Fruit fly (Drosophila melanogaster) whole organism, embryonic: ENCODE results near the gene p115.

ENCODE experiments used
- Ada2b ChIP-seq: fragments of 200-800 bp; sonication (Bioruptor generic); IDR thresholded peaks from 2 replicates; pipeline ENCODE4 v1.3.6; 2022; ENCODE audit warnings: missing biosample characterization, missing genetic modification characterization
- BEAF-32 ChIP-seq: fragments of 200-800 bp; sonication (Bioruptor generic); optimal IDR thresholded peaks from 3 replicates; lab custom pipeline; 2017; ENCODE audit warnings: missing biosample characterization, missing genetic modification characterization, mild to moderate bottlenecking, moderate library complexity, missing genetic modification reagents
- Bteb2 ChIP-seq: fragments of 200-800 bp; sonication (Bioruptor generic); optimal IDR thresholded peaks from 2 replicates; lab custom pipeline; 2016; ENCODE audit warnings: missing biosample characterization, missing genetic modification characterization
- CG10431 ChIP-seq: fragments of 200-800 bp; sonication (Bioruptor generic); optimal IDR thresholded peaks from 3 replicates; lab custom pipeline; 2018; ENCODE audit warnings: missing biosample characterization, mild to moderate bottlenecking, missing genetic modification characterization
- CG11456 ChIP-seq: fragments of 200-800 bp; sonication (Bioruptor generic); IDR thresholded peaks from 3 replicates; pipeline ENCODE4 v1.3.6; 2022; ENCODE audit warnings: missing biosample characterization, missing genetic modification characterization
- CG11560 ChIP-seq: fragments of 200-800 bp; sonication (Bioruptor generic); IDR thresholded peaks from 3 replicates; pipeline ENCODE4 v1.3.6; 2022; ENCODE audit warnings: missing biosample characterization, missing genetic modification characterization
- CG12104 ChIP-seq: fragments of 200-800 bp; sonication (Bioruptor generic); optimal IDR thresholded peaks from 3 replicates; lab custom pipeline; 2016; ENCODE audit warnings: missing biosample characterization, missing genetic modification characterization
- CG12155 ChIP-seq: fragments of 200-800 bp; sonication (Bioruptor generic); optimal IDR thresholded peaks from 3 replicates; lab custom pipeline; 2016; ENCODE audit warnings: missing biosample characterization, missing genetic modification characterization
- CG1233 ChIP-seq: fragments of 200-800 bp; sonication (Bioruptor generic); optimal IDR thresholded peaks from 4 replicates; lab custom pipeline; 2018; ENCODE audit warnings: missing biosample characterization, mild to moderate bottlenecking, missing genetic modification characterization
- CG14710 ChIP-seq: fragments of 200-800 bp; sonication (Bioruptor generic); optimal IDR thresholded peaks from 3 replicates; lab custom pipeline; 2019; ENCODE audit warnings: missing biosample characterization, mild to moderate bottlenecking, missing genetic modification characterization, moderate library complexity
- CG14860 ChIP-seq: fragments of 200-800 bp; sonication (Bioruptor generic); IDR thresholded peaks from 3 replicates; pipeline ENCODE4 v1.3.6; 2022; ENCODE audit warnings: missing biosample characterization, missing genetic modification characterization; ENCODE audit not compliant: partially characterized antibody
- CG15011 ChIP-seq: fragments of 200-800 bp; sonication (Bioruptor generic); optimal IDR thresholded peaks from 3 replicates; lab custom pipeline; 2018; ENCODE audit warnings: missing biosample characterization, mild to moderate bottlenecking, missing genetic modification characterization
- CG15514 ChIP-seq: fragments of 200-800 bp; sonication (Bioruptor generic); optimal IDR thresholded peaks from 3 replicates; lab custom pipeline; 2017; ENCODE audit warnings: missing biosample characterization, missing genetic modification characterization, mild to moderate bottlenecking, moderate library complexity, missing genetic modification reagents
- CG16815 ChIP-seq: fragments of 200-800 bp; sonication (Bioruptor generic); optimal IDR thresholded peaks from 3 replicates; lab custom pipeline; 2017; ENCODE audit warnings: missing biosample characterization, mild to moderate bottlenecking, missing genetic modification characterization
- CG17612 ChIP-seq: fragments of 200-800 bp; sonication (Bioruptor generic); IDR thresholded peaks from 2 replicates; pipeline ENCODE4 v1.3.6; 2022; ENCODE audit warnings: missing biosample characterization, missing genetic modification characterization
- CG18764 ChIP-seq: fragments of 200-800 bp; sonication (Bioruptor generic); optimal IDR thresholded peaks from 3 replicates; lab custom pipeline; 2016; ENCODE audit warnings: missing biosample characterization, missing genetic modification characterization
- CG3065 ChIP-seq: fragments of 200-800 bp; sonication (Bioruptor generic); optimal IDR thresholded peaks from 2 replicates; lab custom pipeline; 2016; ENCODE audit warnings: missing biosample characterization, missing genetic modification characterization
- CG43689 ChIP-seq: fragments of 200-800 bp; sonication (Bioruptor generic); IDR thresholded peaks from 2 replicates; pipeline ENCODE4 v1.3.6; 2022; ENCODE audit warnings: missing biosample characterization, missing genetic modification characterization
- CG6654 ChIP-seq: fragments of 200-800 bp; sonication (Bioruptor generic); optimal IDR thresholded peaks from 2 replicates; lab custom pipeline; 2017; ENCODE audit warnings: missing biosample characterization, mild to moderate bottlenecking, missing genetic modification characterization
- CG7372 ChIP-seq: fragments of 200-800 bp; sonication (Bioruptor generic); IDR thresholded peaks from 2 replicates; pipeline ENCODE4 v1.3.6; 2022; ENCODE audit warnings: missing biosample characterization, missing genetic modification characterization
- CG9727 ChIP-seq: fragments of 200-800 bp; sonication (Bioruptor generic); optimal IDR thresholded peaks from 3 replicates; lab custom pipeline; 2017; ENCODE audit warnings: missing biosample characterization, mild to moderate bottlenecking, missing genetic modification characterization
- CTCF ChIP-seq: fragments of 200-800 bp; sonication (Bioruptor generic); optimal IDR thresholded peaks from 2 replicates; lab custom pipeline; 2017; ENCODE audit warnings: missing biosample characterization, mild to moderate bottlenecking, missing genetic modification characterization, moderate library complexity
- Chrac-16 ChIP-seq: fragments of 200-800 bp; sonication (Bioruptor generic); optimal IDR thresholded peaks from 3 replicates; lab custom pipeline; 2016; ENCODE audit warnings: missing biosample characterization, missing genetic modification characterization
- Dfd ChIP-seq, 2 experiments: fragments of >200 bp; optimal IDR thresholded peaks; 2 replicates each; lab custom pipeline; 2017; ENCODE audit warnings: missing biosample characterization in 2 of 2, missing genetic modification characterization in 2 of 2
- Ets97D ChIP-seq: fragments of 200-800 bp; sonication (Bioruptor generic); optimal IDR thresholded peaks from 3 replicates; lab custom pipeline; 2016; ENCODE audit warnings: missing biosample characterization, missing genetic modification characterization
- Fer2 ChIP-seq: fragments of 200-800 bp; sonication (Bioruptor generic); optimal IDR thresholded peaks from 2 replicates; lab custom pipeline; 2018; ENCODE audit warnings: missing biosample characterization, mild to moderate bottlenecking, missing genetic modification characterization, moderate library complexity
- Max ChIP-seq: fragments of 200-800 bp; sonication (Bioruptor generic); optimal IDR thresholded peaks from 2 replicates; lab custom pipeline; 2016; ENCODE audit warnings: missing biosample characterization, mild to moderate bottlenecking, missing genetic modification characterization
- NC2β ChIP-seq: fragments of 200-800 bp; sonication (Bioruptor generic); optimal IDR thresholded peaks from 2 replicates; lab custom pipeline; 2016; ENCODE audit warnings: missing biosample characterization, missing genetic modification characterization
- NK7.1 ChIP-seq: fragments of 200-800 bp; sonication (Bioruptor generic); optimal IDR thresholded peaks from 3 replicates; lab custom pipeline; 2016; ENCODE audit warnings: missing biosample characterization, missing genetic modification characterization
- Neu2 ChIP-seq: fragments of 200-800 bp; sonication (Bioruptor generic); optimal IDR thresholded peaks from 3 replicates; lab custom pipeline; 2016; ENCODE audit warnings: missing biosample characterization, missing genetic modification characterization, borderline replicate concordance
- Pdp1 ChIP-seq, 2 experiments: fragments of 200-800 bp; sonication (Bioruptor generic); optimal IDR thresholded peaks; 3 replicates each; lab custom pipeline; 2016; ENCODE audit warnings: missing biosample characterization in 2 of 2, missing genetic modification characterization in 2 of 2, mild to moderate bottlenecking in 1 of 2, moderate library complexity in 1 of 2
- Scr ChIP-seq: fragments of 200-800 bp; sonication (Bioruptor generic); IDR thresholded peaks from 2 replicates; pipeline ENCODE4 v1.3.6; 2022; ENCODE audit warnings: missing biosample characterization, missing genetic modification characterization; ENCODE audit not compliant: partially characterized antibody
- Sox100B ChIP-seq: fragments of 200-800 bp; sonication (Bioruptor generic); optimal IDR thresholded peaks from 3 replicates; lab custom pipeline; 2018; ENCODE audit warnings: missing biosample characterization, mild to moderate bottlenecking, missing genetic modification characterization
- Usf ChIP-seq: fragments of 200-800 bp; sonication (Bioruptor generic); optimal IDR thresholded peaks from 2 replicates; lab custom pipeline; 2017; ENCODE audit warnings: missing genotype, missing biosample characterization, missing genetic modification characterization
- YL-1 ChIP-seq: fragments of 200-800 bp; sonication (Bioruptor generic); optimal IDR thresholded peaks from 3 replicates; lab custom pipeline; 2017; ENCODE audit warnings: missing biosample characterization, mild to moderate bottlenecking, missing genetic modification characterization
- caup ChIP-seq: fragments of 200-800 bp; sonication (Bioruptor generic); optimal IDR thresholded peaks from 3 replicates; lab custom pipeline; 2017; ENCODE audit warnings: missing biosample characterization, mild to moderate bottlenecking, missing genetic modification characterization, moderate library complexity; ENCODE audit not compliant: severe bottlenecking
- crol ChIP-seq: fragments of 200-800 bp; sonication (Bioruptor generic); IDR thresholded peaks from 2 replicates; pipeline ENCODE4 v1.3.6; 2022; ENCODE audit warnings: missing biosample characterization, missing genetic modification characterization
- crp ChIP-seq, 2 experiments: fragments of 200-800 bp; sonication (Bioruptor generic); optimal IDR thresholded peaks; 2 replicates in 1 of 2; 3 replicates in 1 of 2; lab custom pipeline; 2017; ENCODE audit warnings: missing biosample characterization in 2 of 2, missing genetic modification characterization in 2 of 2, mild to moderate bottlenecking in 1 of 2, moderate library complexity in 1 of 2
- dan ChIP-seq: fragments of 200-800 bp; sonication (Bioruptor generic); IDR thresholded peaks from 2 replicates; pipeline ENCODE4 v1.3.6; 2022; ENCODE audit warnings: missing biosample characterization, missing genetic modification characterization
- dysf ChIP-seq: fragments of 200-800 bp; sonication (Bioruptor generic); IDR thresholded peaks from 3 replicates; pipeline ENCODE4 v1.3.6; 2022; ENCODE audit warnings: missing biosample characterization, missing genetic modification characterization
- ems ChIP-seq: fragments of 200-800 bp; sonication (Bioruptor generic); optimal IDR thresholded peaks from 3 replicates; lab custom pipeline; 2016; ENCODE audit warnings: missing biosample characterization, missing genetic modification characterization
- eve ChIP-seq, 2 experiments: fragments of >200 bp; optimal IDR thresholded peaks; 2 replicates each; lab custom pipeline; 2017; ENCODE audit warnings: missing biosample characterization in 2 of 2, missing genetic modification characterization in 2 of 2
- ewg ChIP-seq: fragments of 200-800 bp; sonication (Bioruptor generic); optimal IDR thresholded peaks from 3 replicates; lab custom pipeline; 2017; ENCODE audit warnings: mild to moderate bottlenecking, missing biosample characterization, missing genetic modification reagents, missing genetic modification characterization
- gfzf ChIP-seq: fragments of 200-800 bp; sonication (Bioruptor generic); optimal IDR thresholded peaks from 2 replicates; lab custom pipeline; 2016; ENCODE audit warnings: missing biosample characterization, mild to moderate bottlenecking, missing genetic modification characterization, moderate library complexity
- h ChIP-seq: fragments of >200 bp; optimal IDR thresholded peaks from 2 replicates; lab custom pipeline; 2017
- hb ChIP-seq: fragments of 200-800 bp; sonication (Bioruptor generic); IDR thresholded peaks from 3 replicates; pipeline ENCODE4 v1.3.6; 2022; ENCODE audit warnings: missing biosample characterization, missing genetic modification characterization; ENCODE audit not compliant: partially characterized antibody
- hbn ChIP-seq: fragments of 200-800 bp; sonication (Bioruptor generic); IDR thresholded peaks from 2 replicates; pipeline ENCODE4 v1.3.6; 2022; ENCODE audit warnings: missing biosample characterization, missing genetic modification characterization; ENCODE audit not compliant: partially characterized antibody
- peb ChIP-seq: fragments of 200-800 bp; sonication (Bioruptor generic); IDR thresholded peaks from 2 replicates; pipeline ENCODE4 v1.3.6; 2022; ENCODE audit warnings: missing biosample characterization, missing genetic modification characterization
- pfk ChIP-seq: fragments of 200-800 bp; sonication (Bioruptor generic); optimal IDR thresholded peaks from 2 replicates; lab custom pipeline; 2018; ENCODE audit warnings: missing biosample characterization, mild to moderate bottlenecking, missing genetic modification characterization, moderate library complexity
- pzg ChIP-seq: fragments of 200-800 bp; sonication (Bioruptor generic); optimal IDR thresholded peaks from 3 replicates; lab custom pipeline; 2018; ENCODE audit warnings: missing biosample characterization, mild to moderate bottlenecking, missing genetic modification characterization, moderate library complexity
- twi ChIP-seq: fragments of 200-800 bp; optimal IDR thresholded peaks from 2 replicates; lab custom pipeline; 2019; ENCODE audit warnings: missing biosample characterization, mild to moderate bottlenecking, missing genetic modification characterization, moderate library complexity

The p115 gene

dm6 chrX:7931028-7931549, 37.3 kb downstream of the p115 start, which contains the start of gene mahe (continued):
- TF ChIP-seq caup (GFP tag; lab: Kevin White, UChicago) (no peak), ewg (GFP tag; lab: Kevin White, UChicago) (no peak), NC2β (no peak), dan (no peak), twi (no peak), CG43689 (no peak), hb (GFP tag; lab: Robert Waterston, UW) (peak; percentile 67; the same call in 2 of the 3 replicates), CG12104 (GFP tag; lab: Kevin White, UChicago) (no peak), Pdp1 (GFP tag; optimal IDR thresholded peaks at IDR 0.05; lab: Kevin White, UChicago) (peak in 1 of 2 experiments; percentile 14), pzg (GFP tag; lab: Kevin White, UChicago) (peak; percentile 57), Chrac-16 (GFP tag; lab: Kevin White, UChicago) (no peak), gfzf (GFP tag; lab: Kevin White, UChicago) (peak; percentile 21), CG11456 (GFP tag; lab: Robert Waterston, UW) (no peak), CG14860 (peak; percentile 72), hbn (GFP tag; lab: Robert Waterston, UW) (peak; percentile 75), crp (GFP tag; optimal IDR thresholded peaks at IDR 0.05; lab: Kevin White, UChicago) (no peak), crol (GFP tag; lab: Robert Waterston, UW) (no peak), CG10431 (GFP tag; lab: Kevin White, UChicago) (no peak), CG11560 (tag; lab: Robert Waterston, UW) (no peak), Dfd (GFP tag; optimal IDR thresholded peaks at IDR 0.05; lab: Kevin White, UChicago) (no peak), CG9727 (GFP tag; lab: Kevin White, UChicago) (no peak), CG15011 (no peak), Scr (GFP tag; lab: Robert Waterston, UW) (peak; percentile 87), BEAF-32 (GFP tag; lab: Kevin White, UChicago) (peak; percentile 84), Ets97D (GFP tag; lab: Kevin White, UChicago) (peak; percentile 21), CG14710 (tag; lab: Kevin White, UChicago) (peak; percentile 37), Usf (GFP tag; lab: Kevin White, UChicago) (no peak), peb (GFP tag; lab: Robert Waterston, UW) (no peak), Fer2 (tag; lab: Kevin White, UChicago) (no peak), CG18764 (GFP tag; lab: Kevin White, UChicago) (no peak), Max (GFP tag; lab: Kevin White, UChicago) (no peak), CTCF (no peak), CG12155 (no peak), CG16815 (GFP tag; lab: Kevin White, UChicago) (no peak), Bteb2 (GFP tag; lab: Kevin White, UChicago) (no peak), h (lab: Kevin White, UChicago) (no peak), YL-1 (GFP tag; lab: Kevin White, UChicago) (peak; percentile 17), CG1233 (GFP tag; lab: Kevin White, UChicago) (peak; percentile 60), Ada2b (GFP tag; lab: Robert Waterston, UW) (no peak), CG3065 (GFP tag; lab: Kevin White, UChicago) (no peak), CG6654 (GFP tag; lab: Kevin White, UChicago) (no peak), CG17612 (GFP tag; lab: Robert Waterston, UW) (no peak), eve (GFP tag; optimal IDR thresholded peaks at IDR 0.05; lab: Kevin White, UChicago) (no peak), Sox100B (GFP tag; lab: Kevin White, UChicago) (no peak), dysf (GFP tag; lab: Robert Waterston, UW) (no peak), CG7372 (no peak), Neu2 (GFP tag; lab: Kevin White, UChicago) (no peak), ems (GFP tag; lab: Kevin White, UChicago) (no peak), NK7.1 (GFP tag; lab: Kevin White, UChicago) (no peak), CG15514 (GFP tag; lab: Kevin White, UChicago) (peak; percentile 33), pfk (GFP tag; lab: Kevin White, UChicago) (peak; percentile 13)
